Fruit fly (Drosophila melanogaster) whole organism, embryonic: ENCODE data around the gene ninaB.

Source experiments
- BtbVII ChIP-seq: fragments of 200-800 bp; sonication (Bioruptor generic); optimal IDR thresholded peaks from 3 replicates; lab custom pipeline; 2017; ENCODE audit warnings: missing biosample characterization, mild to moderate bottlenecking, missing genetic modification characterization
- Bteb2 ChIP-seq: fragments of 200-800 bp; sonication (Bioruptor generic); optimal IDR thresholded peaks from 2 replicates; lab custom pipeline; 2016; ENCODE audit warnings: missing biosample characterization, missing genetic modification characterization
- CG10147 ChIP-seq: fragments of 200-800 bp; sonication (Bioruptor generic); optimal IDR thresholded peaks from 2 replicates; lab custom pipeline; 2019; ENCODE audit warnings: missing biosample characterization, mild to moderate bottlenecking, missing genetic modification characterization, moderate library complexity
- CG10654 ChIP-seq: fragments of 200-800 bp; sonication (Bioruptor generic); optimal IDR thresholded peaks from 2 replicates; lab custom pipeline; 2016; ENCODE audit warnings: missing biosample characterization, missing genetic modification characterization
- CG11398 ChIP-seq: fragments of 200-800 bp; sonication (Bioruptor generic); optimal IDR thresholded peaks from 2 replicates; lab custom pipeline; 2016; ENCODE audit warnings: missing biosample characterization, missing genetic modification characterization
- CG12659 ChIP-seq: fragments of 200-800 bp; sonication (Bioruptor generic); optimal IDR thresholded peaks from 3 replicates; lab custom pipeline; 2017; ENCODE audit warnings: mild to moderate bottlenecking, missing biosample characterization, missing genetic modification reagents, missing genetic modification characterization
- CG13123 ChIP-seq: fragments of 200-800 bp; sonication (Bioruptor generic); optimal IDR thresholded peaks from 2 replicates; lab custom pipeline; 2016; ENCODE audit warnings: missing biosample characterization, missing genetic modification characterization
- CG14667 ChIP-seq: fragments of 200-800 bp; sonication (Bioruptor generic); IDR thresholded peaks from 2 replicates; pipeline ENCODE4 v1.3.6; 2022; ENCODE audit warnings: missing biosample characterization, missing genetic modification characterization
- CG14860 ChIP-seq: fragments of 200-800 bp; sonication (Bioruptor generic); IDR thresholded peaks from 3 replicates; pipeline ENCODE4 v1.3.6; 2022; ENCODE audit warnings: missing biosample characterization, missing genetic modification characterization; ENCODE audit not compliant: partially characterized antibody
- CG15011 ChIP-seq: fragments of 200-800 bp; sonication (Bioruptor generic); optimal IDR thresholded peaks from 3 replicates; lab custom pipeline; 2018; ENCODE audit warnings: missing biosample characterization, mild to moderate bottlenecking, missing genetic modification characterization
- CG15479 ChIP-seq: fragments of 200-800 bp; sonication (Bioruptor generic); optimal IDR thresholded peaks from 3 replicates; lab custom pipeline; 2019; ENCODE audit warnings: missing biosample characterization, mild to moderate bottlenecking, missing genetic modification characterization, moderate library complexity
- CG17361 ChIP-seq: fragments of 200-800 bp; sonication (Bioruptor generic); IDR thresholded peaks from 3 replicates; pipeline ENCODE4 v1.3.6; 2022; ENCODE audit warnings: missing biosample characterization, missing genetic modification characterization
- CG17612 ChIP-seq: fragments of 200-800 bp; sonication (Bioruptor generic); IDR thresholded peaks from 2 replicates; pipeline ENCODE4 v1.3.6; 2022; ENCODE audit warnings: missing biosample characterization, missing genetic modification characterization
- CG17802 ChIP-seq: fragments of 200-800 bp; sonication (Bioruptor generic); optimal IDR thresholded peaks from 2 replicates; lab custom pipeline; 2018; ENCODE audit warnings: missing biosample characterization, mild to moderate bottlenecking, missing genetic modification characterization, moderate library complexity
- CG3163 ChIP-seq: fragments of 200-800 bp; sonication (Bioruptor generic); optimal IDR thresholded peaks from 3 replicates; lab custom pipeline; 2016; ENCODE audit warnings: missing biosample characterization, missing genetic modification characterization
- CG32772 ChIP-seq: fragments of 200-800 bp; sonication (Bioruptor generic); IDR thresholded peaks from 2 replicates; pipeline ENCODE4 v1.3.6; 2022; ENCODE audit warnings: missing biosample characterization, missing genetic modification characterization
- CG3407 ChIP-seq: fragments of 200-800 bp; sonication (Bioruptor generic); optimal IDR thresholded peaks from 2 replicates; lab custom pipeline; 2018; ENCODE audit warnings: missing biosample characterization, mild to moderate bottlenecking, missing genetic modification characterization
- CG4424 ChIP-seq: fragments of 200-800 bp; sonication (Bioruptor generic); optimal IDR thresholded peaks from 3 replicates; lab custom pipeline; 2016; ENCODE audit warnings: missing biosample characterization, missing genetic modification characterization
- CG6254 ChIP-seq: fragments of 200-800 bp; sonication (Bioruptor generic); optimal IDR thresholded peaks from 3 replicates; lab custom pipeline; 2017; ENCODE audit warnings: mild to moderate bottlenecking, missing biosample characterization, missing genetic modification reagents, missing genetic modification characterization
- CG8281 ChIP-seq: fragments of 200-800 bp; sonication (Bioruptor generic); optimal IDR thresholded peaks from 2 replicates; lab custom pipeline; 2018; ENCODE audit warnings: missing biosample characterization, mild to moderate bottlenecking, missing genetic modification characterization, moderate library complexity
- Camta ChIP-seq: fragments of 200-800 bp; sonication (Bioruptor generic); optimal IDR thresholded peaks from 2 replicates; lab custom pipeline; 2016; ENCODE audit warnings: missing biosample characterization, missing genetic modification characterization
- CkIIα-i1 ChIP-seq: fragments of 200-800 bp; sonication (Bioruptor generic); IDR thresholded peaks from 2 replicates; pipeline ENCODE4 v1.3.6; 2022; ENCODE audit warnings: missing biosample characterization, missing genetic modification characterization
- Dfd ChIP-seq, 2 experiments: fragments of >200 bp; optimal IDR thresholded peaks; 2 replicates each; lab custom pipeline; 2017; ENCODE audit warnings: missing biosample characterization in 2 of 2, missing genetic modification characterization in 2 of 2
- Fer1 ChIP-seq: fragments of 200-800 bp; sonication (Bioruptor generic); optimal IDR thresholded peaks from 2 replicates; lab custom pipeline; 2017; ENCODE audit warnings: missing biosample characterization, mild to moderate bottlenecking, missing genetic modification characterization
- Fer3 ChIP-seq: fragments of 200-800 bp; sonication (Bioruptor generic); optimal IDR thresholded peaks from 2 replicates; lab custom pipeline; 2018; ENCODE audit warnings: missing biosample characterization, mild to moderate bottlenecking, missing genetic modification characterization, moderate library complexity
- Gug ChIP-seq: fragments of 200-800 bp; sonication (Bioruptor generic); IDR thresholded peaks from 4 replicates; pipeline ENCODE4 v1.3.6; 2022; ENCODE audit warnings: missing biosample characterization, missing genetic modification characterization
- HLH4C ChIP-seq: fragments of 200-800 bp; sonication (Bioruptor generic); IDR thresholded peaks from 3 replicates; pipeline ENCODE4 v1.3.6; 2022; ENCODE audit warnings: missing biosample characterization, missing genetic modification characterization; ENCODE audit not compliant: partially characterized antibody
- Hmr ChIP-seq: fragments of 200-800 bp; sonication (Bioruptor generic); optimal IDR thresholded peaks from 3 replicates; lab custom pipeline; 2017; ENCODE audit warnings: mild to moderate bottlenecking, missing biosample characterization, missing genetic modification reagents, missing genetic modification characterization
- Myb ChIP-seq: fragments of 200-800 bp; sonication (Bioruptor generic); optimal IDR thresholded peaks from 2 replicates; lab custom pipeline; 2016; ENCODE audit warnings: missing biosample characterization, missing genetic modification characterization
- Neu2 ChIP-seq: fragments of 200-800 bp; sonication (Bioruptor generic); optimal IDR thresholded peaks from 3 replicates; lab custom pipeline; 2016; ENCODE audit warnings: missing biosample characterization, missing genetic modification characterization, borderline replicate concordance
- Ravus ChIP-seq: fragments of 200-800 bp; sonication (Bioruptor generic); IDR thresholded peaks from 2 replicates; pipeline ENCODE4 v1.3.6; 2022; ENCODE audit warnings: missing biosample characterization, missing genetic modification characterization
- ac ChIP-seq: fragments of 200-800 bp; sonication (Bioruptor generic); optimal IDR thresholded peaks from 3 replicates; lab custom pipeline; 2017; ENCODE audit warnings: missing biosample characterization, mild to moderate bottlenecking, missing genetic modification characterization
- br ChIP-seq: fragments of >200 bp; optimal IDR thresholded peaks from 2 replicates; lab custom pipeline; 2017
- cg ChIP-seq: fragments of 200-800 bp; sonication (Bioruptor generic); optimal IDR thresholded peaks from 3 replicates; lab custom pipeline; 2019; ENCODE audit warnings: missing biosample characterization, mild to moderate bottlenecking, missing genetic modification characterization, moderate library complexity
- cwo ChIP-seq: fragments of 200-800 bp; sonication (Bioruptor generic); optimal IDR thresholded peaks from 3 replicates; lab custom pipeline; 2017; ENCODE audit warnings: missing biosample characterization, missing genetic modification characterization, mild to moderate bottlenecking, moderate library complexity, missing genetic modification reagents
- dmrt11E ChIP-seq: fragments of 200-800 bp; sonication (Bioruptor generic); optimal IDR thresholded peaks from 3 replicates; lab custom pipeline; 2018; ENCODE audit warnings: missing biosample characterization, mild to moderate bottlenecking, missing genetic modification characterization, moderate library complexity
- eyg ChIP-seq: fragments of 200-800 bp; sonication (Bioruptor generic); optimal IDR thresholded peaks from 3 replicates; lab custom pipeline; 2016; ENCODE audit warnings: missing biosample characterization, missing genetic modification characterization
- gem ChIP-seq: fragments of 200-800 bp; sonication (Bioruptor generic); optimal IDR thresholded peaks from 2 replicates; lab custom pipeline; 2019; ENCODE audit warnings: missing biosample characterization, mild to moderate bottlenecking, missing genetic modification characterization, moderate library complexity
- gfzf ChIP-seq: fragments of 200-800 bp; sonication (Bioruptor generic); optimal IDR thresholded peaks from 2 replicates; lab custom pipeline; 2016; ENCODE audit warnings: missing biosample characterization, mild to moderate bottlenecking, missing genetic modification characterization, moderate library complexity
- gro ChIP-seq: fragments of 200-800 bp; sonication (Bioruptor generic); optimal IDR thresholded peaks from 2 replicates; lab custom pipeline; 2016; ENCODE audit warnings: missing biosample characterization, missing genetic modification characterization
- her ChIP-seq: fragments of 200-800 bp; sonication (Bioruptor generic); optimal IDR thresholded peaks from 2 replicates; lab custom pipeline; 2016; ENCODE audit warnings: missing biosample characterization, missing genetic modification characterization
- ken ChIP-seq: fragments of 200-800 bp; sonication (Bioruptor generic); IDR thresholded peaks from 3 replicates; pipeline ENCODE4 v1.3.6; 2022; ENCODE audit warnings: missing biosample characterization, missing genetic modification characterization
- luna ChIP-seq: fragments of 200-800 bp; sonication (Bioruptor generic); optimal IDR thresholded peaks from 2 replicates; lab custom pipeline; 2016; ENCODE audit warnings: missing biosample characterization, missing genetic modification characterization
- nerfin-1 ChIP-seq: fragments of 200-800 bp; sonication (Bioruptor generic); optimal IDR thresholded peaks from 3 replicates; lab custom pipeline; 2019; ENCODE audit warnings: missing biosample characterization, mild to moderate bottlenecking, missing genetic modification characterization, moderate library complexity
- run ChIP-seq: fragments of 200-800 bp; sonication (Bioruptor generic); optimal IDR thresholded peaks from 3 replicates; lab custom pipeline; 2018; ENCODE audit warnings: missing biosample characterization, mild to moderate bottlenecking, missing genetic modification characterization
- sens ChIP-seq: fragments of 200-800 bp; sonication (Bioruptor generic); peaks from one replicate; lab custom pipeline; 2016; ENCODE audit warnings: missing biosample characterization, missing genetic modification characterization
- seq ChIP-seq: fragments of 200-800 bp; sonication (Bioruptor generic); IDR thresholded peaks from 2 replicates; pipeline ENCODE4 v1.3.6; 2022; ENCODE audit warnings: missing biosample characterization, missing genetic modification characterization
- sqz ChIP-seq: fragments of 200-800 bp; sonication (Bioruptor generic); optimal IDR thresholded peaks from 3 replicates; lab custom pipeline; 2018; ENCODE audit warnings: missing biosample characterization, mild to moderate bottlenecking, missing genetic modification characterization
- toy ChIP-seq: fragments of 200-800 bp; sonication (Bioruptor generic); IDR thresholded peaks from 2 replicates; pipeline ENCODE4 v1.3.6; 2022; ENCODE audit warnings: missing biosample characterization, missing genetic modification characterization

The ninaB gene

dm6 chr3R:13660924-13661659 lies 39.3 kb upstream of the ninaB start, which contains the start of gene B52 (continued):
- no peak for TF ChIP-seq toy (GFP tag; lab: Robert Waterston, UW)
- TF ChIP-seq luna (GFP tag; lab: Kevin White, UChicago): peak; percentile 53
- TF ChIP-seq CG32772 (GFP tag; lab: Robert Waterston, UW): peak; percentile 32; the same call in 1 of the 2 replicates
- no peak for TF ChIP-seq Ravus
- peak; percentile 92 for TF ChIP-seq cg (GFP tag; lab: Kevin White, UChicago)
- peak; percentile 67 for TF ChIP-seq sqz (GFP tag; lab: Kevin White, UChicago)
- peak; percentile 62 for TF ChIP-seq CG6254 (GFP tag; lab: Kevin White, UChicago)
- peak; percentile 52; the same call in 2 of the 3 replicates for TF ChIP-seq HLH4C
- TF ChIP-seq Camta: peak; percentile 37
- TF ChIP-seq Dfd (GFP tag; optimal IDR thresholded peaks at IDR 0.05; lab: Kevin White, UChicago): no peak
- TF ChIP-seq Hmr (GFP tag; lab: Kevin White, UChicago): peak; percentile 77
- peak; percentile 35 for TF ChIP-seq Myb (GFP tag; lab: Kevin White, UChicago)
- peak; percentile 54; the same call in 1 of the 2 replicates for TF ChIP-seq CG17612
- TF ChIP-seq CG3407 (GFP tag; lab: Kevin White, UChicago): peak; percentile 50
- TF ChIP-seq ac (GFP tag; lab: Kevin White, UChicago): peak; percentile 28
- TF ChIP-seq gro (GFP tag; lab: Kevin White, UChicago): peak; percentile 39
- peak; percentile 87 for TF ChIP-seq sens (GFP tag; lab: Kevin White, UChicago)
- TF ChIP-seq CG15011 (GFP tag; lab: Kevin White, UChicago): peak; percentile 51
- TF ChIP-seq CG8281: peak; percentile 11
- TF ChIP-seq CG11398 (GFP tag; lab: Kevin White, UChicago): peak; percentile 77
- TF ChIP-seq br (lab: Kevin White, UChicago): no peak
- peak; percentile 47; the same call in 2 of the 4 replicates for TF ChIP-seq Gug
- peak; percentile 75 for TF ChIP-seq nerfin-1 (tag; lab: Kevin White, UChicago)
- peak; percentile 51 for TF ChIP-seq dmrt11E (tag; lab: Kevin White, UChicago)
- TF ChIP-seq gem (tag; lab: Kevin White, UChicago): peak; percentile 41
- TF ChIP-seq CG10654 (GFP tag; lab: Kevin White, UChicago): peak; percentile 29
- TF ChIP-seq CG17802 (tag; lab: Kevin White, UChicago): peak; percentile 93
- TF ChIP-seq CG14667: peak; percentile 68; the same call in 1 of the 2 replicates
- TF ChIP-seq CkIIα-i1 (GFP tag; lab: Robert Waterston, UW): no peak
- no peak for TF ChIP-seq Neu2 (GFP tag; lab: Kevin White, UChicago)
- TF ChIP-seq CG10147 (GFP tag; lab: Kevin White, UChicago): peak; percentile 42
- no peak; the same call in 2 of the 3 replicates for TF ChIP-seq CG14860 (GFP tag; lab: Robert Waterston, UW)
- TF ChIP-seq CG12659 (GFP tag; lab: Kevin White, UChicago): peak; percentile 93
- peak; percentile 82 for TF ChIP-seq BtbVII
- TF ChIP-seq eyg (GFP tag; lab: Kevin White, UChicago): peak; percentile 59
- no peak for TF ChIP-seq CG13123 (GFP tag; lab: Kevin White, UChicago)
- TF ChIP-seq gfzf (GFP tag; lab: Kevin White, UChicago): peak; percentile 42
- no peak for TF ChIP-seq cwo
- TF ChIP-seq CG17361 (GFP tag; lab: Robert Waterston, UW): peak; percentile 78
- TF ChIP-seq CG15479 (GFP tag; lab: Kevin White, UChicago): peak; percentile 18
- TF ChIP-seq Bteb2: peak; percentile 42
- TF ChIP-seq CG3163: peak; percentile 20
- no peak for TF ChIP-seq run (tag; lab: Kevin White, UChicago)
- TF ChIP-seq CG4424: peak; percentile 50
- TF ChIP-seq Fer3 (tag; lab: Kevin White, UChicago): peak; percentile 73
- TF ChIP-seq Fer1 (GFP tag; lab: Kevin White, UChicago): peak; percentile 85
- TF ChIP-seq seq (GFP tag; lab: Robert Waterston, UW): peak; percentile 48; the same call in 1 of the 2 replicates
- peak; percentile 71 for TF ChIP-seq her (GFP tag; lab: Kevin White, UChicago)
- TF ChIP-seq ken (GFP tag; lab: Robert Waterston, UW): peak; percentile 59; the same call in 2 of the 3 replicates
